Worm (Caenorhabditis elegans) whole organism, mixed stage, embryonic: ENCODE measurements around the gene fre-1.

ENCODE experiments used
- M03D4.4 ChIP-seq: sonication (generic microtip); optimal IDR thresholded peaks from 2 replicates; lab custom pipeline; 2017; ENCODE audit warnings: mild to moderate bottlenecking, missing genetic modification characterization, missing compliant biosample characterization
- bed-3 ChIP-seq: fragments of 200-800 bp; sonication (Bioruptor generic); optimal IDR thresholded peaks from 3 replicates; lab custom pipeline; 2018; ENCODE audit warnings: mild to moderate bottlenecking, missing genetic modification characterization, moderate library complexity, missing compliant biosample characterization
- blmp-1 ChIP-seq: fragments of 150-350 bp; optimal IDR thresholded peaks from 2 replicates; lab custom pipeline; 2014; ENCODE audit warnings: missing biosample characterization, missing genetic modification characterization
- ceh-39 ChIP-seq: fragments of 150-350 bp; optimal IDR thresholded peaks from 2 replicates; lab custom pipeline; 2014; ENCODE audit warnings: missing biosample characterization, missing genetic modification characterization
- ceh-83 ChIP-seq: fragments of 200-800 bp; sonication (Bioruptor generic); optimal IDR thresholded peaks from 2 replicates; lab custom pipeline; 2018; ENCODE audit warnings: mild to moderate bottlenecking, missing genetic modification characterization, missing compliant biosample characterization
- ces-1 ChIP-seq: fragments of 150-350 bp; optimal IDR thresholded peaks from 2 replicates; lab custom pipeline; 2014; ENCODE audit warnings: missing biosample characterization, missing genetic modification reagents, missing genetic modification characterization
- cnd-1 ChIP-seq: fragments of 200-800 bp; sonication (Bioruptor generic); optimal IDR thresholded peaks from 2 replicates; lab custom pipeline; 2018; ENCODE audit warnings: mild to moderate bottlenecking, missing genetic modification characterization, missing compliant biosample characterization
- drap-1 ChIP-seq: fragments of 200-800 bp; sonication (Bioruptor generic); optimal IDR thresholded peaks from 3 replicates; lab custom pipeline; 2018; ENCODE audit warnings: mild to moderate bottlenecking, missing genetic modification characterization, missing compliant biosample characterization
- elt-1 ChIP-seq: sonication (generic microtip); optimal IDR thresholded peaks from 2 replicates; lab custom pipeline; 2017; ENCODE audit warnings: missing genetic modification characterization, mild to moderate bottlenecking, missing compliant biosample characterization, antibody characterized with exemption, moderate library complexity, borderline replicate concordance; ENCODE audit not compliant: insufficient read depth
- elt-3 ChIP-seq: fragments of 150-350 bp; optimal IDR thresholded peaks from 2 replicates; lab custom pipeline; 2014; ENCODE audit warnings: missing biosample characterization, missing genetic modification characterization
- flh-1 ChIP-seq: fragments of 200-800 bp; sonication (Bioruptor generic); optimal IDR thresholded peaks from 2 replicates; lab custom pipeline; 2018; ENCODE audit warnings: mild to moderate bottlenecking, missing genetic modification characterization, moderate library complexity, missing compliant biosample characterization
- ham-2 ChIP-seq: fragments of 200-800 bp; sonication (Bioruptor generic); optimal IDR thresholded peaks from 2 replicates; lab custom pipeline; 2018; ENCODE audit warnings: mild to moderate bottlenecking, missing genetic modification characterization, missing compliant biosample characterization
- lin-13 ChIP-seq: fragments of 150-350 bp; optimal IDR thresholded peaks from 2 replicates; lab custom pipeline; 2014; ENCODE audit warnings: missing biosample characterization, missing genetic modification characterization
- lin-32 ChIP-seq: fragments of 200-800 bp; sonication (Bioruptor generic); optimal IDR thresholded peaks from 2 replicates; lab custom pipeline; 2018; ENCODE audit warnings: mild to moderate bottlenecking, missing genetic modification characterization, missing compliant biosample characterization
- lsy-2 ChIP-seq: fragments of 150-350 bp; optimal IDR thresholded peaks from 2 replicates; lab custom pipeline; 2014; ENCODE audit warnings: missing biosample characterization, missing genetic modification characterization
- mab-5 ChIP-seq: fragments of 150-350 bp; optimal IDR thresholded peaks from 2 replicates; lab custom pipeline; 2014; ENCODE audit warnings: missing biosample characterization, missing genetic modification characterization
- mep-1 ChIP-seq: fragments of 150-350 bp; optimal IDR thresholded peaks from 2 replicates; lab custom pipeline; 2017; ENCODE audit warnings: missing biosample characterization, missing genetic modification reagents, missing genetic modification characterization, inconsistent platforms
- mls-2 ChIP-seq: sonication (generic microtip); optimal IDR thresholded peaks from 2 replicates; lab custom pipeline; 2016; ENCODE audit warnings: mild to moderate bottlenecking, missing genetic modification characterization, moderate library complexity, missing compliant biosample characterization
- nhr-12 ChIP-seq: fragments of 150-350 bp; optimal IDR thresholded peaks from 2 replicates; lab custom pipeline; 2014; ENCODE audit warnings: missing biosample characterization, missing genetic modification characterization
- nhr-2 ChIP-seq: fragments of 150-350 bp; optimal IDR thresholded peaks from 2 replicates; lab custom pipeline; 2014; ENCODE audit warnings: missing biosample characterization, missing genetic modification characterization
- nhr-237 ChIP-seq: fragments of 150-350 bp; optimal IDR thresholded peaks from 2 replicates; lab custom pipeline; 2014; ENCODE audit warnings: missing biosample characterization, missing genetic modification characterization
- nhr-28 ChIP-seq: fragments of 150-350 bp; optimal IDR thresholded peaks from 2 replicates; lab custom pipeline; 2014; ENCODE audit warnings: missing biosample characterization, missing genetic modification characterization
- nhr-76 ChIP-seq: sonication (generic microtip); optimal IDR thresholded peaks from 2 replicates; lab custom pipeline; 2017; ENCODE audit warnings: missing biosample characterization, missing genetic modification characterization
- pha-4 ChIP-seq: fragments of 150-350 bp; optimal IDR thresholded peaks from 2 replicates; lab custom pipeline; 2018; ENCODE audit warnings: missing biosample characterization, missing genetic modification reagents, missing genetic modification characterization
- sem-2 ChIP-seq: fragments of 200-800 bp; sonication (Bioruptor generic); optimal IDR thresholded peaks from 2 replicates; lab custom pipeline; 2018; ENCODE audit warnings: mild to moderate bottlenecking, missing genetic modification characterization, missing compliant biosample characterization
- snpc-4 ChIP-seq: fragments of 150-350 bp; optimal IDR thresholded peaks from 2 replicates; lab custom pipeline; 2014; ENCODE audit warnings: missing biosample characterization, missing genetic modification characterization
- sptf-1 ChIP-seq: sonication (generic microtip); optimal IDR thresholded peaks from 2 replicates; lab custom pipeline; 2017; ENCODE audit warnings: mild to moderate bottlenecking, missing genetic modification characterization, moderate library complexity, missing compliant biosample characterization
- tbx-8 ChIP-seq: fragments of 200-800 bp; sonication (Bioruptor generic); optimal IDR thresholded peaks from 2 replicates; lab custom pipeline; 2018; ENCODE audit warnings: mild to moderate bottlenecking, missing genetic modification characterization, moderate library complexity, missing compliant biosample characterization
- unc-120 ChIP-seq: sonication (generic microtip); optimal IDR thresholded peaks from 2 replicates; lab custom pipeline; 2017; ENCODE audit warnings: missing genetic modification characterization, missing compliant biosample characterization; ENCODE audit not compliant: poor library complexity, severe bottlenecking
- unc-39 ChIP-seq: fragments of 150-350 bp; optimal IDR thresholded peaks from 2 replicates; lab custom pipeline; 2014; ENCODE audit warnings: missing biosample characterization, missing genetic modification characterization
- unc-62 ChIP-seq: fragments of 150-350 bp; optimal IDR thresholded peaks from 2 replicates; lab custom pipeline; 2014; ENCODE audit warnings: missing biosample characterization, missing genetic modification reagents, missing genetic modification characterization
- zip-8 ChIP-seq: fragments of 150-350 bp; optimal IDR thresholded peaks from 2 replicates; lab custom pipeline; 2014; ENCODE audit warnings: missing biosample characterization, missing genetic modification characterization
- ztf-11 ChIP-seq: fragments of 150-350 bp; optimal IDR thresholded peaks from 2 replicates; lab custom pipeline; 2014; ENCODE audit warnings: missing biosample characterization, missing genetic modification characterization

Gene fre-1

ce11 chrV:20059370-20059769 lies 28.2 kb downstream of the fre-1 start:
- no peak for TF ChIP-seq elt-3
- no peak for TF ChIP-seq ces-1 (GFP tag; lab: Kevin White, UChicago)
- no peak for TF ChIP-seq mep-1 (tag; lab: Kevin White, UChicago)
- no peak for TF ChIP-seq nhr-2 (tag; lab: Kevin White, UChicago)
- TF ChIP-seq lin-13 (tag; lab: Kevin White, UChicago) = no peak
- no peak for TF ChIP-seq flh-1 (GFP tag; lab: Kevin White, UChicago)
- no peak for TF ChIP-seq nhr-28 (tag; lab: Kevin White, UChicago)
- no peak for TF ChIP-seq blmp-1
- no peak for TF ChIP-seq nhr-12 (tag; lab: Kevin White, UChicago)
- no peak for TF ChIP-seq lsy-2
- TF ChIP-seq unc-120 (tag; lab: Kevin White, UChicago) = no peak
- no peak for TF ChIP-seq tbx-8 (GFP tag; lab: Kevin White, UChicago)
- TF ChIP-seq bed-3 (GFP tag; lab: Kevin White, UChicago) = no peak
- no peak for TF ChIP-seq elt-1

ce11 chrV:20049065-20049464 lies 38.5 kb downstream of the fre-1 start, which contains the start of gene srh-233:
srh-233 (plus strand) TSS chrV:20049365.
- TF ChIP-seq nhr-76 (tag; lab: Kevin White, UChicago) = no peak
- TF ChIP-seq unc-62 (GFP tag; lab: Kevin White, UChicago) = no peak
- no peak for TF ChIP-seq pha-4
- TF ChIP-seq cnd-1 = no peak
- no peak for TF ChIP-seq lin-13 (tag; lab: Kevin White, UChicago)
- TF ChIP-seq tbx-8 (GFP tag; lab: Kevin White, UChicago) = no peak
- TF ChIP-seq elt-1 = no peak
- no peak for TF ChIP-seq ces-1 (GFP tag; lab: Kevin White, UChicago)
- TF ChIP-seq mep-1 (tag; lab: Kevin White, UChicago) = no peak
- no peak for TF ChIP-seq blmp-1
- TF ChIP-seq drap-1 = no peak

DNA sequence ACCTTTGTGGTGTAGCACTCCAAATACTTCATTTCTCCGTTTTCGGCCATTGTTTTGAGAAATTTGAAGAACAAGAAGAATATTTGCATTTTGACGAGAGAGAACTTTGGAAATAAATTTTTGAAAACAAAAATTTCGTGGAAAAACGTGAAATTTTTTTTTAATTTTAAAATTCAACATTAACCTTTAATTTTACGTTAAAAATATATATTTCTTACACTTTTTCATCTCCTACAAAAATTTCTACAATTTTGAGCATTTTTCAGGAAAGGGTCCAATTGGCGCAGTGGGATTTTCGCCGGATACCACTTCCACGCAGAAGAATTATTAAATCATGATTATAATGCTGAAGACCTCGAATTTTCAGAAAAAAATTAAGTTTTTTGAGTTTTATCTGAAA lies 40.2 kb downstream of the fre-1 start, which contains the start of gene spe-19:
Gene spe-19, minus strand, starts transcription at position 101 of the 400 bp plus-strand sequence.
- TF ChIP-seq elt-1 (no peak), snpc-4 (tag; lab: Kevin White, UChicago) (no peak), flh-1 (GFP tag; lab: Kevin White, UChicago) (no peak), elt-3 (no peak), unc-120 (tag; lab: Kevin White, UChicago) (no peak), zip-8 (tag; lab: Kevin White, UChicago) (no peak), blmp-1 (no peak), ham-2 (no peak), drap-1 (no peak), unc-39 (tag; lab: Kevin White, UChicago) (no peak), ceh-39 (tag; lab: Kevin White, UChicago) (no peak), ztf-11 (tag; lab: Kevin White, UChicago) (no peak), mab-5 (tag; lab: Kevin White, UChicago) (no peak), lin-32 (GFP tag; lab: Kevin White, UChicago) (no peak), unc-62 (GFP tag; lab: Kevin White, UChicago) (no peak), mls-2 (tag; lab: Kevin White, UChicago) (no peak), nhr-2 (tag; lab: Kevin White, UChicago) (no peak)

DNA sequence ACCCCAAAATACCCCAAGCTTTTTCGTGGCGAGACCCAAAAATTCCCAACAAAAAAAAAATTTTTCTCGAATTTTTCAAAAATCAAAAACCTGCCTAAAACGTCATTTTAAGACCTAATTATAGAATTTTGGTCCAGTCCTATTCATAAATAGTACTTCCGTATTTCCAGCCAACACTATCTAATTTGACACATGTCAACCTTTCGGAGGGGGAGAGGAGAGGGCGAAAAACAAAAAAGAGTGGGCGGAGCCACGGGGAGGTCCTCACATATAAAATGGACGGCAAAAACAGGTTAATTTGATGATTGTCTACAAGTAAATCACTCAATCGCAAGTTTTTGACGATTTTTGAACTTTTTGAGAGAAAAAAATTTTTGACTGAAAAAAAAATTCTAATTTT lies 50.2 kb downstream of the fre-1 start, which contains the start of gene Y113G7A.16:
Gene Y113G7A.16, plus strand, starts transcription at position 301 of the 400 bp plus-strand sequence.
- TF ChIP-seq elt-1 = no peak
- no peak for TF ChIP-seq nhr-237 (tag; lab: Kevin White, UChicago)
- no peak for TF ChIP-seq nhr-76 (tag; lab: Kevin White, UChicago)

DNA sequence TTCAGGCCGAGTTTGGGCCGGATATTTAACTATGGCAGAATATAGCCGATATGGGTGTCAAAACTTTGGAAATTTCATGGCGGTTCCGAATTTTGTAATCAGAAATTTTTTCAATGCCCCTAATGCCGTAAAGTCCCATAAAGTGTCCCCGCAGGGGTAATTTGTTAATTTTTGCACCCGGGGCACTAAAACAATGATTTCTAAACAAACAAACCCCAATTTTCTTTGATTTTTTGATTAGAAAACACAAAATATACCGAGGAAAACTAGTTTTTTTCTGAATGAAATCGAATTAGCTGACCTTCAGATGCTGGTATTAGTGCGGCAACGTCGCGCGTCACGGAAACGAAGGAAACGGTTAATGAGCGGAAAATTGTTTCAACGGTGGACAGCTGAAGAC lies 52.6 kb downstream of the fre-1 start:
- TF ChIP-seq sptf-1 (tag; lab: Kevin White, UChicago) (no peak), lin-13 (tag; lab: Kevin White, UChicago) (no peak), sem-2 (no peak), blmp-1 (no peak), ceh-83 (GFP tag; lab: Kevin White, UChicago) (no peak), M03D4.4 (tag; lab: Kevin White, UChicago) (no peak), ceh-39 (tag; lab: Kevin White, UChicago) (no peak), ces-1 (GFP tag; lab: Kevin White, UChicago) (no peak), nhr-76 (tag; lab: Kevin White, UChicago) (no peak), nhr-2 (tag; lab: Kevin White, UChicago) (no peak), unc-120 (tag; lab: Kevin White, UChicago) (no peak)
